Worm (Caenorhabditis elegans) whole organism, L3 larva: Measurements from ENCODE around the gene ceh-37.

Source experiments
- ZK546.5 ChIP-seq: sonication (generic microtip); optimal IDR thresholded peaks from 2 replicates; lab custom pipeline; 2017; ENCODE audit warnings: missing biosample characterization, missing genetic modification characterization
- aly-2 ChIP-seq: fragments of 150-350 bp; optimal IDR thresholded peaks from 2 replicates; lab custom pipeline; 2014; ENCODE audit warnings: missing biosample characterization, missing genetic modification characterization
- ama-1 ChIP-seq: fragments of 150-350 bp; optimal IDR thresholded peaks from 2 replicates; lab custom pipeline; 2018
- ceh-16 ChIP-seq: sonication (generic microtip); optimal IDR thresholded peaks from 2 replicates; lab custom pipeline; 2017; ENCODE audit warnings: missing biosample characterization, missing genetic modification characterization
- ceh-28 ChIP-seq: fragments of 150-350 bp; optimal IDR thresholded peaks from 2 replicates; lab custom pipeline; 2014; ENCODE audit warnings: missing biosample characterization, missing genetic modification reagents, missing genetic modification characterization
- ceh-82 ChIP-seq: fragments of 150-350 bp; optimal IDR thresholded peaks from 2 replicates; lab custom pipeline; 2014; ENCODE audit warnings: missing biosample characterization, missing genetic modification characterization
- daf-12 ChIP-seq: fragments of 150-350 bp; optimal IDR thresholded peaks from 2 replicates; lab custom pipeline; 2014; ENCODE audit warnings: missing biosample characterization, missing genetic modification reagents, missing genetic modification characterization
- egl-27 ChIP-seq: sonication (generic microtip); optimal IDR thresholded peaks from 4 replicates; lab custom pipeline; 2017; ENCODE audit warnings: missing biosample characterization, missing genetic modification reagents, missing genetic modification characterization
- egl-5 ChIP-seq: fragments of 150-350 bp; optimal IDR thresholded peaks from 2 replicates; lab custom pipeline; 2017; ENCODE audit warnings: missing biosample characterization, missing genetic modification reagents, missing genetic modification characterization, inconsistent platforms
- elt-2 ChIP-seq: sonication (generic microtip); optimal IDR thresholded peaks from 2 replicates; lab custom pipeline; 2016; ENCODE audit warnings: missing genetic modification reagents, mild to moderate bottlenecking, missing genetic modification characterization, missing compliant biosample characterization
- elt-3 ChIP-seq, 3 experiments: fragments of 150-350 bp in 1 of 3; sonication (generic microtip) in 2 of 3; optimal IDR thresholded peaks; 2 replicates in 2 of 3; 4 replicates in 1 of 3; lab custom pipeline; 2014 to 2017; ENCODE audit warnings: missing biosample characterization in 3 of 3, missing genetic modification characterization in 3 of 3
- fkh-10 ChIP-seq: sonication (generic microtip); optimal IDR thresholded peaks from 2 replicates; lab custom pipeline; 2017; ENCODE audit warnings: missing biosample characterization, missing genetic modification reagents, missing genetic modification characterization
- fkh-2 ChIP-seq: fragments of 150-350 bp; optimal IDR thresholded peaks from 2 replicates; lab custom pipeline; 2014; ENCODE audit warnings: missing biosample characterization, missing genetic modification reagents, missing genetic modification characterization
- fos-1 ChIP-seq: fragments of 150-350 bp; optimal IDR thresholded peaks from 2 replicates; lab custom pipeline; 2014; ENCODE audit warnings: missing biosample characterization, missing genetic modification characterization
- hmg-11 ChIP-seq: sonication (generic microtip); optimal IDR thresholded peaks from 2 replicates; lab custom pipeline; 2016; ENCODE audit warnings: missing genetic modification characterization, missing compliant biosample characterization
- jun-1 ChIP-seq: fragments of 150-350 bp; optimal IDR thresholded peaks from 2 replicates; lab custom pipeline; 2014; ENCODE audit warnings: missing biosample characterization, missing genetic modification reagents, missing genetic modification characterization
- lin-39 ChIP-seq: fragments of 150-350 bp; optimal IDR thresholded peaks from 2 replicates; lab custom pipeline; 2018; ENCODE audit warnings: missing biosample characterization, missing genetic modification reagents, missing genetic modification characterization
- lsy-12 ChIP-seq: sonication (generic microtip); optimal IDR thresholded peaks from 2 replicates; lab custom pipeline; 2016; ENCODE audit warnings: mild to moderate bottlenecking, missing genetic modification characterization, missing compliant biosample characterization
- mml-1 ChIP-seq: fragments of 150-350 bp; sonication (generic microtip); optimal IDR thresholded peaks from 3 replicates; lab custom pipeline; 2014; ENCODE audit warnings: missing biosample characterization, missing genetic modification characterization
- nfya-1 ChIP-seq: sonication (generic microtip); optimal IDR thresholded peaks from 2 replicates; lab custom pipeline; 2017; ENCODE audit warnings: missing genetic modification characterization, mild to moderate bottlenecking, missing compliant biosample characterization, antibody characterized with exemption, moderate library complexity; ENCODE audit not compliant: insufficient read depth
- nhr-11 ChIP-seq: fragments of 150-350 bp; optimal IDR thresholded peaks from 2 replicates; lab custom pipeline; 2014; ENCODE audit warnings: missing biosample characterization, missing genetic modification characterization
- nhr-237 ChIP-seq: fragments of 150-350 bp; optimal IDR thresholded peaks from 2 replicates; lab custom pipeline; 2014; ENCODE audit warnings: missing biosample characterization, missing genetic modification characterization
- nhr-25 ChIP-seq: sonication (generic microtip); optimal IDR thresholded peaks from 2 replicates; lab custom pipeline; 2017; ENCODE audit warnings: missing biosample characterization, missing genetic modification characterization
- nhr-67 ChIP-seq: fragments of 150-350 bp; optimal IDR thresholded peaks from 2 replicates; lab custom pipeline; 2014; ENCODE audit warnings: missing biosample characterization, missing genetic modification characterization
- pha-4 ChIP-seq: fragments of 150-350 bp; optimal IDR thresholded peaks from 2 replicates; lab custom pipeline; 2014; ENCODE audit warnings: missing biosample characterization, missing genetic modification reagents, missing genetic modification characterization
- pqm-1 ChIP-seq: fragments of 150-350 bp; optimal IDR thresholded peaks from 2 replicates; lab custom pipeline; 2017; ENCODE audit warnings: missing biosample characterization, missing genetic modification characterization, inconsistent platforms
- skn-1 ChIP-seq: fragments of 150-350 bp; optimal IDR thresholded peaks from 2 replicates; lab custom pipeline; 2014; ENCODE audit warnings: missing biosample characterization, missing genetic modification characterization
- snpc-4 ChIP-seq: fragments of 150-350 bp; optimal IDR thresholded peaks from 2 replicates; lab custom pipeline; 2014; ENCODE audit warnings: missing biosample characterization, missing genetic modification characterization
- tbx-2 ChIP-seq: sonication (generic microtip); optimal IDR thresholded peaks from 2 replicates; lab custom pipeline; 2016; ENCODE audit warnings: mild to moderate bottlenecking, missing genetic modification characterization, missing compliant biosample characterization
- unc-39 ChIP-seq: sonication (generic microtip); optimal IDR thresholded peaks from 4 replicates; lab custom pipeline; 2017; ENCODE audit warnings: missing biosample characterization, missing genetic modification characterization

The ceh-37 gene

ce11 chrX:14244493-14244892 lies 36.7 kb upstream of the ceh-37 start:
- TF ChIP-seq mml-1 (tag; lab: Kevin White, UChicago) (no peak), unc-39 (no peak), elt-2 (tag; lab: Kevin White, UChicago) (peak; percentile 21), pha-4 (tag; lab: Kevin White, UChicago) (no peak), fkh-2 (tag; lab: Kevin White, UChicago) (no peak), lsy-12 (tag; lab: Kevin White, UChicago) (no peak), fkh-10 (GFP tag; lab: Kevin White, UChicago) (no peak), ZK546.5 (tag; lab: Kevin White, UChicago) (no peak)

ce11 chrX:14243345-14243961 lies 35.7 kb upstream of the ceh-37 start, which contains the start of gene K04C1.3:
TSS of gene K04C1.3 (minus strand) at chrX:14243395.
- TF ChIP-seq daf-12 (tag; lab: Kevin White, UChicago) (no peak), elt-2 (tag; lab: Kevin White, UChicago) (peak; percentile 3)

DNA sequence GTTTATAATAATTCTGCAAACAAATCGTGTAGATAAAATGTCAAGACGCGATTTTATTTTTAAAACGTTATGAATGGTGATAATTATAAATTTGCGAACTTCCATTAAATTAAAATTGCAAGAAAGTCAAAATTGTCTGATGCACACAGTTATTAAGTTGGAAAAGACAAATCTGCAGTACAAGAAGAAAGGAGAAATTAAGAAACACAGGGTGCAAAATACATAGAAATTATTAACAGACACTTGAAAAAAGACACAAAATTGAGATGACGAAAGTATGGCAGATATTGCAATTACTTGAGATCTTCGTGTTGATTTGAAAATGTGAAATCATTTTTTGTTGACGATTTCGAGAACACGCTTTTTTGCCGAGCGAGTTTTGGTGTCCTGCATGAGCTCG lies 33.7 kb upstream of the ceh-37 start:
- TF ChIP-seq elt-3 (tag; optimal IDR thresholded peaks at IDR 0.05; lab: Kevin White, UChicago): no peak
- TF ChIP-seq tbx-2 (tag; lab: Kevin White, UChicago): no peak
- TF ChIP-seq pqm-1 (tag; lab: Kevin White, UChicago): no peak
- no peak for TF ChIP-seq ama-1 (lab: Kevin White, UChicago)
- TF ChIP-seq lin-39: no peak
- TF ChIP-seq nhr-237: no peak
- TF ChIP-seq hmg-11 (tag; lab: Kevin White, UChicago): no peak
- TF ChIP-seq nhr-11: no peak
- TF ChIP-seq nhr-67 (tag; lab: Kevin White, UChicago): no peak

DNA sequence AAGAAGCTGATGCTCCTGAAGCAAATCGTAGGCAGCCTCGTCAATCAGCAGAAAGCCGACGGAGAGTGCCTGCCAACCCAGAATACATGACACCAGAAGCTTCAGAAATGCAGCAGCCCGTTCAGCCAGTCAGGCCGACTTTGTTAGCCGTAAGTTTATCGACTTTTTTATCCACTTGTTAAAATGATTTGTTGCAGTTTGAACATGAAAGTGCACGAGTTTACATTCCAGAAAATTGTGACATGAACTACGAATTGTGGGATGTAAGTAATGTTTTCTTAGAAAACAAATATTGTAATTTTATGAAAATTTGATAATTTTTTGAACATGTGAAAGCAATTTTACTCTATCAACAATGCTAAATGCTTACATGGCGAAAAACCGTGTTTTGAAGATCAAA lies 32.4 kb upstream of the ceh-37 start:
- TF ChIP-seq snpc-4 (tag; lab: Kevin White, UChicago) (no peak), lin-39 (no peak), ama-1 (lab: Kevin White, UChicago) (no peak), lsy-12 (tag; lab: Kevin White, UChicago) (no peak), egl-5 (tag; lab: Kevin White, UChicago) (no peak)

DNA sequence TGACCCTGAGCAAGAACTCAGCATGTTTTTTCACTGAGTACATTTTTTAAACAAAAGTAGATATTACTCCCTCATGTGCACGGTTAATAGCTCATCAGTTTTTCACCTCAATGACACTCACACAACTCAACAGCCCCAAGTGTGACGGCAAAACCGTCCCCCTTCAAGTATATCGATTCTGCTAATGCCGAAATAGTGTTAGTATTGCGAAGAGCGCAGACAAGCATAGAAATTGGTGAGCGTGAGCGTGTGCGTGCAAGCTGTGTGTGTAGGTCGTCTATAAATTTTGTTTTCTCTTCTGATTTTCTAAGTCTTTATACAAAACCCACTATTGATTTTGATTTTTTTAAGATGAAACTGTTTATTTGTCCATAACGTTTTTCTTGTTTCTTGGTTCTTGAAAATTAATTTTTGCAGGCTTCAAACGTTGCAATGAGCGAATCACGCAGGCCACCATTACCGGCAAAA lies 30.5 kb upstream of the ceh-37 start, which contains the start of gene K04C1.2:
Gene K04C1.2, plus strand, starts transcription at position 418 of the 468 bp plus-strand sequence.
- TF ChIP-seq nhr-25 (tag; lab: Kevin White, UChicago) (peak; percentile 9), ZK546.5 (tag; lab: Kevin White, UChicago) (no peak), hmg-11 (tag; lab: Kevin White, UChicago) (peak; percentile 73), egl-27 (tag; lab: Kevin White, UChicago) (no peak), ceh-82 (tag; lab: Kevin White, UChicago) (no peak), jun-1 (peak; percentile 4), pha-4 (tag; lab: Kevin White, UChicago) (peak; percentile 75), skn-1 (tag; lab: Kevin White, UChicago) (no peak), fos-1 (tag; lab: Kevin White, UChicago) (no peak), elt-2 (tag; lab: Kevin White, UChicago) (peak; percentile 58), nfya-1 (tag; lab: Kevin White, UChicago) (peak; percentile 50), lin-39 (peak; percentile 42), pqm-1 (tag; lab: Kevin White, UChicago) (peak; percentile 44), aly-2 (tag; lab: Kevin White, UChicago) (no peak), ceh-16 (tag; lab: Kevin White, UChicago) (no peak), ama-1 (lab: Kevin White, UChicago) (no peak), ceh-28 (tag; lab: Kevin White, UChicago) (peak; percentile 61), lsy-12 (tag; lab: Kevin White, UChicago) (no peak)
